Worm (Caenorhabditis elegans): ENCODE data around the gene F01F1.15.

F01F1.15 gene

ce11 chrIII:5917365-5917958 is 48.1 kb upstream of the F01F1.15 start (continued):
- TF ChIP-seq tag-97 (GFP tag; IDR thresholded peaks at IDR 0.05) (no peak), zfp-2 (tag; optimal IDR thresholded peaks at IDR 0.05) (no peak), gei-8 (GFP tag; optimal IDR thresholded peaks at IDR 0.05) (no peak), aha-1 (tag) (peak; percentile 90), lin-39 (tag; optimal IDR thresholded peaks at IDR 0.05) (no peak), F37D6.2 (tag; optimal IDR thresholded peaks at IDR 0.05) (no peak), php-3 (GFP tag; IDR thresholded peaks at IDR 0.05) (peak; percentile 78), tra-1 (GFP tag; IDR thresholded peaks at IDR 0.05) (no peak), ama-1 (optimal IDR thresholded peaks at IDR 0.05) (peak; percentile 63), unc-130 (GFP tag; optimal IDR thresholded peaks at IDR 0.05) (no peak), nhr-237 (tag; optimal IDR thresholded peaks at IDR 0.05) (no peak), cey-2 (tag; optimal IDR thresholded peaks at IDR 0.05; ENCODE audit: borderline replicate concordance, insufficient read depth) (no peak), egl-43 (GFP tag; IDR thresholded peaks at IDR 0.05) (no peak), arid-1 (GFP tag; conservative IDR thresholded peaks at IDR 0.05) (no peak), F10B5.3 (tag; optimal IDR thresholded peaks at IDR 0.05) (no peak), lim-7 (GFP tag; IDR thresholded peaks at IDR 0.05) (no peak), hif-1 (tag; optimal IDR thresholded peaks at IDR 0.05) (no peak), nhr-111 (GFP tag; optimal IDR thresholded peaks at IDR 0.05) (no peak), snpc-1.2 (GFP tag; IDR thresholded peaks at IDR 0.05) (no peak), zfp-3 (GFP tag; conservative IDR thresholded peaks at IDR 0.05) (no peak), nhr-42 (GFP tag; IDR thresholded peaks at IDR 0.05) (0 out of 2 replicates have a peak, but pooled peaks have one; percentile 39), mdl-1 (tag; optimal IDR thresholded peaks at IDR 0.05) (peak in 1 of 2 experiments; percentile 24), R02D3.7 (tag; optimal IDR thresholded peaks at IDR 0.05) (no peak), mes-2 (tag; optimal IDR thresholded peaks at IDR 0.05; ENCODE audit: poor library complexity, severe bottlenecking) (peak; percentile 22), D1046.2 (GFP tag; IDR thresholded peaks at IDR 0.05) (no peak), skn-1 (tag; optimal IDR thresholded peaks at IDR 0.05) (no peak), jun-1 (tag; optimal IDR thresholded peaks at IDR 0.05) (no peak), ztf-7 (tag; optimal IDR thresholded peaks at IDR 0.05) (no peak), lin-13 (GFP tag; optimal IDR thresholded peaks at IDR 0.05) (peak; percentile 58), F44E2.7 (GFP tag; IDR thresholded peaks at IDR 0.05) (no peak), daf-19 (GFP tag; conservative IDR thresholded peaks at IDR 0.05) (no peak), ztf-11 (tag; optimal IDR thresholded peaks at IDR 0.05) (no peak), lsy-2 (tag; optimal IDR thresholded peaks at IDR 0.05) (peak in 1 of 2 experiments; percentile 35), ceh-44 (GFP tag; IDR thresholded peaks at IDR 0.05) (no peak), zip-2 (tag; optimal IDR thresholded peaks at IDR 0.05) (peak; percentile 62), attf-4 (tag; optimal IDR thresholded peaks at IDR 0.05) (no peak), madf-5 (GFP tag; IDR thresholded peaks at IDR 0.05) (no peak), rbr-2 (tag; optimal IDR thresholded peaks at IDR 0.05) (no peak), spr-3 (GFP tag; optimal IDR thresholded peaks at IDR 0.05) (no peak), nhr-41 (GFP tag; IDR thresholded peaks at IDR 0.05) (no peak), daf-16 (GFP tag; optimal IDR thresholded peaks at IDR 0.05) (no peak), daf-16 (tag; optimal IDR thresholded peaks at IDR 0.05) (peak; percentile 96), sdz-12 (GFP tag; optimal IDR thresholded peaks at IDR 0.05) (no peak), ZK546.5 (tag; optimal IDR thresholded peaks at IDR 0.05) (no peak), zip-11 (GFP tag; IDR thresholded peaks at IDR 0.05) (no peak), ctbp-1 (GFP tag; IDR thresholded peaks at IDR 0.05) (no peak), T26A8.4 (GFP tag; IDR thresholded peaks at IDR 0.05) (no peak), nhr-76 (tag; optimal IDR thresholded peaks at IDR 0.05) (no peak), nhr-28 (tag; optimal IDR thresholded peaks at IDR 0.05) (peak; percentile 64), ZK337.2 (GFP tag; IDR thresholded peaks at IDR 0.05) (no peak), unc-62 (GFP tag; optimal IDR thresholded peaks at IDR 0.05 in 1 of 2) (peak in 1 of 2 experiments; percentile 84), unc-62 (tag; optimal IDR thresholded peaks at IDR 0.05) (no peak)

Measured in whole organism, L4 larva.